Fruit fly (Drosophila melanogaster): ENCODE measurements around the gene CG12106.

The CG12106 gene

dm6 chrX:9196362-9196761, 2.7 kb downstream of the CG12106 start, which contains the start of gene CG12118 (continued):
- TF ChIP-seq net (GFP tag; optimal IDR thresholded peaks at IDR 0.05) (peak; percentile 52), Lpt (GFP tag; optimal IDR thresholded peaks at IDR 0.05) (peak; percentile 66), topi (GFP tag; optimal IDR thresholded peaks at IDR 0.05) (peak; percentile 69), dac (GFP tag; optimal IDR thresholded peaks at IDR 0.05) (no peak), CG6792 (GFP tag; optimal IDR thresholded peaks at IDR 0.05) (peak; percentile 68), CG11294 (GFP tag; IDR thresholded peaks at IDR 0.05) (peak; percentile 58; the same call in 1 of the 2 replicates), CG3919 (GFP tag; optimal IDR thresholded peaks at IDR 0.05) (peak; percentile 71), acj6 (GFP tag; optimal IDR thresholded peaks at IDR 0.05) (peak; percentile 77), CG31627 (GFP tag; optimal IDR thresholded peaks at IDR 0.05) (peak; percentile 53), Hr39 (GFP tag; optimal IDR thresholded peaks at IDR 0.05) (peak; percentile 44), CG32006 (GFP tag; optimal IDR thresholded peaks at IDR 0.05) (peak; percentile 62), Hr38 (GFP tag; optimal IDR thresholded peaks at IDR 0.05) (no peak), dsx (GFP tag; optimal IDR thresholded peaks at IDR 0.05; ENCODE audit: poor library complexity, severe bottlenecking) (no peak), Hr4 (GFP tag; optimal IDR thresholded peaks at IDR 0.05) (peak; percentile 65), Eip93F (GFP tag; optimal IDR thresholded peaks at IDR 0.05) (peak; percentile 45), CG8632 (GFP tag; optimal IDR thresholded peaks at IDR 0.05) (peak; percentile 69), CG6163 (GFP tag; IDR thresholded peaks at IDR 0.05) (no peak; the same call in 1 of the 3 replicates), CG11762 (GFP tag; optimal IDR thresholded peaks at IDR 0.05; ENCODE audit: insufficient read depth) (peak; percentile 5), salr (GFP tag; optimal IDR thresholded peaks at IDR 0.05) (peak in 1 of 2 experiments; percentile 31), CG7368 (GFP tag; optimal IDR thresholded peaks at IDR 0.05) (peak; percentile 45), svp (GFP tag) (no peak), spab (GFP tag; optimal IDR thresholded peaks at IDR 0.05) (no peak), pdm3 (GFP tag; optimal IDR thresholded peaks at IDR 0.05) (peak; percentile 79), Eip78C (GFP tag) (peak; percentile 87), Eip75B (GFP tag; optimal IDR thresholded peaks at IDR 0.05) (peak; percentile 53), fd85E (GFP tag; optimal IDR thresholded peaks at IDR 0.05) (no peak), CG34406 (GFP tag; optimal IDR thresholded peaks at IDR 0.05) (peak; percentile 69), Sox14 (GFP tag; optimal IDR thresholded peaks at IDR 0.05) (peak; percentile 41), esn (GFP tag; optimal IDR thresholded peaks at IDR 0.05) (peak; percentile 84)

DNA sequence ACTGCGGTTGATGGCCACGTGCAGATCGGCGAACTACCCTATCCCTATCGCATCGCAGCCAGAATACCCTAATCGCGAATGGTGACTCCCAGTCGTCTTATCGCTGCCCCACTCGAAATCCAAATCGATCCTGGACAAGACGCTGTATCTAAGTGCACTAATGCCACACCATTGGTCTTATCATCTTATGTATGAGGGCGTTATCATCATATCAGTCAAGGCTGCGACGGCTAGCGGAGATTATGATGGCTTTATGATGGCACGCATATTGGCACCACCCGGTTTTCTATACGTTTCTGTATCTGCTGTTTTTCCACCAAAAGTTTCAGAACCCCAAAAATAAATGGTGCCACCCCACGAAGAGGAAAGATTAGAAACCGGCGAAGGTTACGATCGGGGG, 6.5 kb downstream of the CG12106 start:
- TF ChIP-seq lz (GFP tag; optimal IDR thresholded peaks at IDR 0.05) (no peak), CG4318 (GFP tag; optimal IDR thresholded peaks at IDR 0.05) (no peak), cyc (GFP tag; optimal IDR thresholded peaks at IDR 0.05) (no peak), CG10631 (GFP tag; optimal IDR thresholded peaks at IDR 0.05) (no peak), achi (GFP tag; optimal IDR thresholded peaks at IDR 0.05) (no peak), vri (GFP tag; optimal IDR thresholded peaks at IDR 0.05) (peak; percentile 75)

DNA sequence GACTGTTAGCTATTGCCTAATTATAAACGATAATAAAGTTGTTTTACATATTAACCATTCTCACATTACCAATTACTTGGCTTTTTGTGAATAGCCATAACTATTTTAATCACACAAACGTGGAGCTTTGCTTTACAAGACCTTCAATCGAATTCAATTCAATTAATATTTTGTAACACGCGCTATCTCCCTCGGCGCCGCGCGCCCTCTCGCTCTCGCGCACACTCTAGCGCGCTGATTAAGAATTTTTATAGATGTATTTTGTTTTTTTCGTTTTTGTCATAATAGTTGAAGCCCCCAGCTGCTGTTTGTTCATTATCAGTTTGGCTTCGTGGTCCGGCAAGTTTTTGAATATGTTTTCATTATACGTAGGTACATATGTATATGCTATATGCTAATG, 7.4 kb downstream of the CG12106 start:
- no peak for TF ChIP-seq CG11294 (GFP tag; IDR thresholded peaks at IDR 0.05)
- no peak for TF ChIP-seq Sox15 (GFP tag; optimal IDR thresholded peaks at IDR 0.05)
- no peak for TF ChIP-seq Gug (GFP tag; IDR thresholded peaks at IDR 0.05)
- no peak for TF ChIP-seq CG6808 (GFP tag; optimal IDR thresholded peaks at IDR 0.05)
- TF ChIP-seq svp (GFP tag) = no peak
- TF ChIP-seq CG8632 (GFP tag; optimal IDR thresholded peaks at IDR 0.05) = no peak
- no peak for TF ChIP-seq Lpt (GFP tag; optimal IDR thresholded peaks at IDR 0.05)
- TF ChIP-seq acj6 (GFP tag; optimal IDR thresholded peaks at IDR 0.05) = no peak
- peak; percentile 34 for TF ChIP-seq fkh (GFP tag; optimal IDR thresholded peaks at IDR 0.05)
- no peak for TF ChIP-seq Hr38 (GFP tag; optimal IDR thresholded peaks at IDR 0.05)
- peak; percentile 15 for TF ChIP-seq Eip78C (GFP tag)
- no peak for TF ChIP-seq CG34406 (GFP tag; optimal IDR thresholded peaks at IDR 0.05)
- no peak for TF ChIP-seq OdsH (GFP tag; optimal IDR thresholded peaks at IDR 0.05)
- no peak for TF ChIP-seq topi (GFP tag; optimal IDR thresholded peaks at IDR 0.05)
- no peak for TF ChIP-seq dsx (GFP tag; optimal IDR thresholded peaks at IDR 0.05; ENCODE audit: poor library complexity, severe bottlenecking)
- no peak for TF ChIP-seq Smox (GFP tag; optimal IDR thresholded peaks at IDR 0.05)
- TF ChIP-seq cyc (GFP tag; optimal IDR thresholded peaks at IDR 0.05) = no peak
- TF ChIP-seq CG6276 (GFP tag; optimal IDR thresholded peaks at IDR 0.05) = no peak
- no peak for TF ChIP-seq CG10669 (GFP tag; optimal IDR thresholded peaks at IDR 0.05)
- TF ChIP-seq CG16779 (tag; optimal IDR thresholded peaks at IDR 0.05) = no peak
- no peak for TF ChIP-seq CG6854 (GFP tag; optimal IDR thresholded peaks at IDR 0.05)
- no peak for TF ChIP-seq CG4318 (GFP tag; optimal IDR thresholded peaks at IDR 0.05)
- TF ChIP-seq Eip75B (GFP tag; optimal IDR thresholded peaks at IDR 0.05) = no peak
- TF ChIP-seq net (GFP tag; optimal IDR thresholded peaks at IDR 0.05) = no peak
- TF ChIP-seq CG3919 (GFP tag; optimal IDR thresholded peaks at IDR 0.05) = no peak
- TF ChIP-seq vri (GFP tag; optimal IDR thresholded peaks at IDR 0.05) = peak; percentile 12
